Fruit fly (Drosophila melanogaster): ENCODE data around the gene CG17612.

DNA sequence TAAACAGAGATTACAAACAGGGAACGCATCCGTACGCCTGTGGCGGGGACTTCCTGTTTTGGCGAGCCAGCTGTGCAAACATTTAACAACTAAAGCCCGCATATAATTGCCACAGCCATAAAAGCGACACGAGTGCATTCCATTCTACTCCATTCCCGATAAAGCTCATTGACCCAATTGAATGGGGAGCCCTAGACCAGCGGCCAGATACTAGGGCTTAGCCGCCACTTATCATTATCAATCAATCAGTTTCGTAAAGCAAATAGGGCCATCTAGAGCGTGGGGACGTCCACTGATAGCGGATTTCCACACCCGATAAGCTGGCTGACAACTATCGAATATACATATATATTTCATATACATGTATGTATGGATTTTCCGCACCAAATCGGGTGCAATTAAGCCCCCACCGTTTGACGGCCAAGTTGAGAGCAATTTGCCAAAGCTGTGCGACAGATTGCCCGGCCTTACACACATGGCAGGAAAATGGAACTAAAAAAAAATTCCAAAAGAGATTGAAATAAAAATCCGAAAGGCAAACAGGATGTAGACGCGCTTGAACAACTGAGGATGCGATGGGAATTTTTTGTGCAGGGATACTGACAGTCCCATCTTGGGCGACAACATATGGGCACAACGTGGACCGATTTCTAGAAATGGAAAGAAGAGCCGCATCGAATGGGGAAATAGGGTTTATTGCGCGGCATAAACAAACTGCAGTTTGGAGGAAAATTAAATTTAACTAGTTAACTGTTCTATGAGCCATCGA, 9.5 kb downstream of the CG17612 start:
- no peak for TF ChIP-seq CG4496 (GFP tag; IDR thresholded peaks at IDR 0.05)
- no peak for TF ChIP-seq CG34367 (tag; optimal IDR thresholded peaks at IDR 0.05)
- no peak for TF ChIP-seq Snoo (tag; optimal IDR thresholded peaks at IDR 0.05)
- TF ChIP-seq CG8301 (tag; optimal IDR thresholded peaks at IDR 0.05) = no peak
- no peak for TF ChIP-seq CG17806 (tag; optimal IDR thresholded peaks at IDR 0.05)
- no peak for TF ChIP-seq rn (GFP tag; IDR thresholded peaks at IDR 0.05)
- TF ChIP-seq fd96Ca (GFP tag; IDR thresholded peaks at IDR 0.05) = no peak
- no peak for TF ChIP-seq gl (tag; optimal IDR thresholded peaks at IDR 0.05)
- no peak for TF ChIP-seq CG13204 (GFP tag; optimal IDR thresholded peaks at IDR 0.05)
- no peak for TF ChIP-seq Ets98B (GFP tag; IDR thresholded peaks at IDR 0.05)
- TF ChIP-seq CG15710 (tag; optimal IDR thresholded peaks at IDR 0.05) = no peak

All from whole organism, pupa.